Fruit fly (Drosophila melanogaster): ENCODE measurements around the gene Dh44.
"Not testable (repeated sequence)": the region's sequence is repeated elsewhere in the genome, so short reads cannot be mapped to it uniquely, and the experiment has no call there.

Gene Dh44

dm6 chr3R:9665405-9665804, 27.4 kb downstream of the Dh44 start:
- TF ChIP-seq ttk (optimal IDR thresholded peaks at IDR 0.05): no peak
- no peak for TF ChIP-seq h (optimal IDR thresholded peaks at IDR 0.05)
- TF ChIP-seq psq (optimal IDR thresholded peaks at IDR 0.05): no peak
- TF ChIP-seq Myc (optimal IDR thresholded peaks at IDR 0.05): no peak
- TF ChIP-seq insv (optimal IDR thresholded peaks at IDR 0.05): no peak

dm6 chr3R:9673207-9673606, 35.2 kb downstream of the Dh44 start:
- TF ChIP-seq Myc (optimal IDR thresholded peaks at IDR 0.05) (no peak), ttk (optimal IDR thresholded peaks at IDR 0.05) (no peak), insv (optimal IDR thresholded peaks at IDR 0.05) (no peak), Sin3A (optimal IDR thresholded peaks at IDR 0.05) (no peak)

- TF ChIP-seq ttk (optimal IDR thresholded peaks at IDR 0.05) (no peak), Sin3A (optimal IDR thresholded peaks at IDR 0.05) (no peak), Myc (optimal IDR thresholded peaks at IDR 0.05) (no peak), h (optimal IDR thresholded peaks at IDR 0.05) (no peak), psq (optimal IDR thresholded peaks at IDR 0.05) (no peak), insv (optimal IDR thresholded peaks at IDR 0.05) (no peak)
These were observed 36.3 kb downstream of the Dh44 start, which contains the start of gene Dhc1 for dm6 chr3R:9674196-9674693. Dhc1 (minus strand) TSS chr3R:9674643.

dm6 chr3R:9674968-9675573, 37.1 kb downstream of the Dh44 start, which contains the start of gene Nepl12:
Nepl12 (plus strand) TSS chr3R:9675523.
- TF ChIP-seq psq (optimal IDR thresholded peaks at IDR 0.05): no peak

dm6 chr3R:9677734-9678341, 39.9 kb downstream of the Dh44 start, which contains the start of gene p23:
p23 (plus strand) TSS chr3R:9677927.
- TF ChIP-seq psq (optimal IDR thresholded peaks at IDR 0.05): no peak

- no peak for TF ChIP-seq ttk (optimal IDR thresholded peaks at IDR 0.05)
- TF ChIP-seq insv (optimal IDR thresholded peaks at IDR 0.05): no peak
- TF ChIP-seq Sin3A (optimal IDR thresholded peaks at IDR 0.05): no peak
- no peak for TF ChIP-seq Myc (optimal IDR thresholded peaks at IDR 0.05)
- TF ChIP-seq h (optimal IDR thresholded peaks at IDR 0.05): no peak
- no peak for TF ChIP-seq psq (optimal IDR thresholded peaks at IDR 0.05)
These were observed 41.8 kb downstream of the Dh44 start, which contains the start of gene nmdyn-D7 for dm6 chr3R:9679746-9680145. nmdyn-D7 (plus strand) TSS chr3R:9679939.

dm6 chr3R:9683064-9683682, 45.2 kb downstream of the Dh44 start:
- no peak for TF ChIP-seq h (optimal IDR thresholded peaks at IDR 0.05)
- TF ChIP-seq Myc (optimal IDR thresholded peaks at IDR 0.05): no peak
- no peak for TF ChIP-seq psq (optimal IDR thresholded peaks at IDR 0.05)
- no peak for TF ChIP-seq insv (optimal IDR thresholded peaks at IDR 0.05)
- no peak for TF ChIP-seq Sin3A (optimal IDR thresholded peaks at IDR 0.05)
- no peak for TF ChIP-seq ttk (optimal IDR thresholded peaks at IDR 0.05)

- TF ChIP-seq Myc (optimal IDR thresholded peaks at IDR 0.05) (no peak), psq (optimal IDR thresholded peaks at IDR 0.05) (no peak), insv (optimal IDR thresholded peaks at IDR 0.05) (no peak), Sin3A (optimal IDR thresholded peaks at IDR 0.05) (no peak), ttk (optimal IDR thresholded peaks at IDR 0.05) (no peak), h (optimal IDR thresholded peaks at IDR 0.05) (no peak)
These were observed 46.1 kb downstream of the Dh44 start, which contains the start of gene CG9444 for dm6 chr3R:9684125-9684524. CG9444 (minus strand) TSS chr3R:9684264.

dm6 chr3R:9685376-9685775, 47.4 kb downstream of the Dh44 start, which contains the start of the genes eca and CG18542:
eca (minus strand) TSS chr3R:9685476.
CG18542 (plus strand) TSS chr3R:9685760.
- not testable (repeated sequence) for TF ChIP-seq ttk, insv, Myc (optimal IDR thresholded peaks at IDR 0.05)

- not testable (repeated sequence) for TF ChIP-seq h, Myc, insv (optimal IDR thresholded peaks at IDR 0.05)
These were observed 54.7 kb downstream of the Dh44 start, which contains the start of the genes Unc-115b, p24-2 and CG32939 for dm6 chr3R:9692675-9693129. Unc-115b (minus strand) TSS chr3R:9692775. p24-2 (minus strand) TSS chr3R:9692794. CG32939 (plus strand) TSS chr3R:9693079.

- TF ChIP-seq Myc (optimal IDR thresholded peaks at IDR 0.05) (no peak), h (optimal IDR thresholded peaks at IDR 0.05) (no peak), ttk (optimal IDR thresholded peaks at IDR 0.05) (no peak), Sin3A (optimal IDR thresholded peaks at IDR 0.05) (no peak), psq (optimal IDR thresholded peaks at IDR 0.05) (no peak), insv (optimal IDR thresholded peaks at IDR 0.05) (no peak)
These were observed 57.0 kb downstream of the Dh44 start for dm6 chr3R:9694999-9695398.

Data from Kc167 (cell line).